Fruit fly (Drosophila melanogaster) whole organism, embryonic: ENCODE measurements around the gene CG3505.

Experiments
- ATbp ChIP-seq: fragments of 200-800 bp; sonication (Bioruptor generic); optimal IDR thresholded peaks from 2 replicates; lab custom pipeline; 2017; ENCODE audit warnings: missing biosample characterization, mild to moderate bottlenecking, missing genetic modification characterization, missing genetic modification reagents
- Bteb2 ChIP-seq: fragments of 200-800 bp; sonication (Bioruptor generic); optimal IDR thresholded peaks from 2 replicates; lab custom pipeline; 2016; ENCODE audit warnings: missing biosample characterization, missing genetic modification characterization
- CG12155 ChIP-seq: fragments of 200-800 bp; sonication (Bioruptor generic); optimal IDR thresholded peaks from 3 replicates; lab custom pipeline; 2016; ENCODE audit warnings: missing biosample characterization, missing genetic modification characterization
- CG15601 ChIP-seq: fragments of 200-800 bp; sonication (Bioruptor generic); optimal IDR thresholded peaks from 3 replicates; lab custom pipeline; 2019; ENCODE audit warnings: missing biosample characterization, mild to moderate bottlenecking, missing genetic modification characterization, moderate library complexity
- CG1603 ChIP-seq: fragments of 200-800 bp; sonication (Bioruptor generic); optimal IDR thresholded peaks from 2 replicates; lab custom pipeline; 2019; ENCODE audit warnings: missing biosample characterization, mild to moderate bottlenecking, missing genetic modification characterization, moderate library complexity
- CG17328 ChIP-seq: fragments of 200-800 bp; sonication (Bioruptor generic); IDR thresholded peaks from 2 replicates; pipeline ENCODE4 v1.3.6; 2022; ENCODE audit warnings: missing biosample characterization, missing genetic modification characterization
- CG1792 ChIP-seq: fragments of 200-800 bp; sonication (Bioruptor generic); optimal IDR thresholded peaks from 2 replicates; lab custom pipeline; 2016; ENCODE audit warnings: missing biosample characterization, missing genetic modification characterization
- CG31224 ChIP-seq: fragments of 200-800 bp; sonication (Bioruptor generic); IDR thresholded peaks from 2 replicates; pipeline ENCODE4 v1.3.6; 2022; ENCODE audit warnings: missing biosample characterization, missing genetic modification characterization
- CG3163 ChIP-seq: fragments of 200-800 bp; sonication (Bioruptor generic); optimal IDR thresholded peaks from 3 replicates; lab custom pipeline; 2016; ENCODE audit warnings: missing biosample characterization, missing genetic modification characterization
- CG34422 ChIP-seq: fragments of 200-800 bp; sonication (Bioruptor generic); IDR thresholded peaks from 3 replicates; pipeline ENCODE4 v1.3.6; 2022; ENCODE audit warnings: missing biosample characterization, missing genetic modification characterization
- CG4360 ChIP-seq: fragments of 200-800 bp; sonication (Bioruptor generic); IDR thresholded peaks from 2 replicates; pipeline ENCODE4 v1.3.6; 2022; ENCODE audit warnings: missing biosample characterization, missing genetic modification characterization
- CG4424 ChIP-seq: fragments of 200-800 bp; sonication (Bioruptor generic); optimal IDR thresholded peaks from 3 replicates; lab custom pipeline; 2016; ENCODE audit warnings: missing biosample characterization, missing genetic modification characterization
- CG6654 ChIP-seq: fragments of 200-800 bp; sonication (Bioruptor generic); optimal IDR thresholded peaks from 2 replicates; lab custom pipeline; 2017; ENCODE audit warnings: missing biosample characterization, mild to moderate bottlenecking, missing genetic modification characterization
- CG7786 ChIP-seq: fragments of 200-800 bp; sonication (Bioruptor generic); optimal IDR thresholded peaks from 2 replicates; lab custom pipeline; 2016; ENCODE audit warnings: missing biosample characterization, missing genetic modification characterization
- CG8290 ChIP-seq, 3 experiments: fragments of 200-800 bp; sonication (Bioruptor generic); optimal IDR thresholded peaks; 2 replicates each; lab custom pipeline; 2016 to 2019; ENCODE audit warnings: missing biosample characterization in 3 of 3, missing genetic modification characterization in 3 of 3, mild to moderate bottlenecking in 2 of 3, moderate library complexity in 1 of 3
- Dbx ChIP-seq: fragments of 200-800 bp; sonication (Bioruptor generic); IDR thresholded peaks from 3 replicates; pipeline ENCODE4 v1.3.6; 2022; ENCODE audit warnings: missing biosample characterization, missing genetic modification characterization
- Dek ChIP-seq: fragments of 200-800 bp; sonication (Bioruptor generic); optimal IDR thresholded peaks from 3 replicates; lab custom pipeline; 2019; ENCODE audit warnings: missing biosample characterization, mild to moderate bottlenecking, missing genetic modification characterization, moderate library complexity
- Jarid2 ChIP-seq: fragments of 200-800 bp; sonication (Bioruptor generic); optimal IDR thresholded peaks from 3 replicates; lab custom pipeline; 2017; ENCODE audit warnings: mild to moderate bottlenecking, missing biosample characterization, missing genetic modification reagents, missing genetic modification characterization
- Sry-δ ChIP-seq: fragments of 200-800 bp; sonication (Bioruptor generic); optimal IDR thresholded peaks from 2 replicates; lab custom pipeline; 2016; ENCODE audit warnings: missing biosample characterization, missing genetic modification characterization
- al ChIP-seq: fragments of 200-800 bp; sonication (Bioruptor generic); IDR thresholded peaks from 2 replicates; pipeline ENCODE4 v1.3.6; 2022; ENCODE audit warnings: missing biosample characterization, missing genetic modification characterization
- ase ChIP-seq: fragments of 200-800 bp; sonication (Bioruptor generic); IDR thresholded peaks from 3 replicates; pipeline ENCODE4 v1.3.6; 2022; ENCODE audit warnings: missing biosample characterization, missing genetic modification characterization
- chinmo ChIP-seq: fragments of 200-800 bp; sonication (Bioruptor generic); IDR thresholded peaks from 4 replicates; pipeline ENCODE4 v1.3.6; 2022; ENCODE audit warnings: missing biosample characterization, missing genetic modification characterization; ENCODE audit not compliant: partially characterized antibody
- ci ChIP-seq: fragments of 200-800 bp; sonication (Bioruptor generic); IDR thresholded peaks from 3 replicates; pipeline ENCODE4 v1.3.6; 2022; ENCODE audit warnings: missing biosample characterization, missing genetic modification characterization
- crol ChIP-seq: fragments of 200-800 bp; sonication (Bioruptor generic); IDR thresholded peaks from 2 replicates; pipeline ENCODE4 v1.3.6; 2022; ENCODE audit warnings: missing biosample characterization, missing genetic modification characterization
- dpn ChIP-seq, 2 experiments: fragments of 200-800 bp; sonication (Bioruptor generic); optimal IDR thresholded peaks; 3 replicates each; lab custom pipeline; 2016; ENCODE audit warnings: missing biosample characterization in 2 of 2, missing genetic modification characterization in 2 of 2
- ems ChIP-seq: fragments of 200-800 bp; sonication (Bioruptor generic); optimal IDR thresholded peaks from 3 replicates; lab custom pipeline; 2016; ENCODE audit warnings: missing biosample characterization, missing genetic modification characterization
- eyg ChIP-seq: fragments of 200-800 bp; sonication (Bioruptor generic); optimal IDR thresholded peaks from 3 replicates; lab custom pipeline; 2016; ENCODE audit warnings: missing biosample characterization, missing genetic modification characterization
- fd102C ChIP-seq: fragments of 200-800 bp; sonication (Bioruptor generic); optimal IDR thresholded peaks from 2 replicates; lab custom pipeline; 2018; ENCODE audit warnings: missing biosample characterization, mild to moderate bottlenecking, missing genetic modification characterization, moderate library complexity
- hb ChIP-seq: fragments of 200-800 bp; sonication (Bioruptor generic); IDR thresholded peaks from 3 replicates; pipeline ENCODE4 v1.3.6; 2022; ENCODE audit warnings: missing biosample characterization, missing genetic modification characterization; ENCODE audit not compliant: partially characterized antibody
- mld ChIP-seq: fragments of 200-800 bp; sonication (Bioruptor generic); IDR thresholded peaks from 3 replicates; pipeline ENCODE4 v1.3.6; 2022; ENCODE audit warnings: missing biosample characterization, missing genetic modification characterization; ENCODE audit not compliant: partially characterized antibody
- nom ChIP-seq: fragments of 200-800 bp; sonication (Bioruptor generic); optimal IDR thresholded peaks from 2 replicates; lab custom pipeline; 2017; ENCODE audit warnings: missing biosample characterization, missing genetic modification characterization, mild to moderate bottlenecking, moderate library complexity, missing genetic modification reagents
- org-1 ChIP-seq: fragments of 200-800 bp; sonication (Bioruptor generic); optimal IDR thresholded peaks from 2 replicates; lab custom pipeline; 2017; ENCODE audit warnings: missing biosample characterization, missing genetic modification characterization
- pzg ChIP-seq: fragments of 200-800 bp; sonication (Bioruptor generic); optimal IDR thresholded peaks from 3 replicates; lab custom pipeline; 2018; ENCODE audit warnings: missing biosample characterization, mild to moderate bottlenecking, missing genetic modification characterization, moderate library complexity
- sd ChIP-seq: fragments of 200-800 bp; sonication (Bioruptor generic); optimal IDR thresholded peaks from 3 replicates; lab custom pipeline; 2018; ENCODE audit warnings: missing biosample characterization, mild to moderate bottlenecking, missing genetic modification characterization, moderate library complexity
- sens-2 ChIP-seq: fragments of 200-800 bp; sonication (Bioruptor generic); IDR thresholded peaks from 2 replicates; pipeline ENCODE4 v1.3.6; 2022; ENCODE audit warnings: missing biosample characterization, missing genetic modification characterization
- sob ChIP-seq: fragments of 200-800 bp; sonication (Bioruptor generic); IDR thresholded peaks from 2 replicates; pipeline ENCODE4 v1.3.6; 2022; ENCODE audit warnings: missing biosample characterization, missing genetic modification characterization
- stc ChIP-seq: fragments of 200-800 bp; sonication (Bioruptor generic); IDR thresholded peaks from 2 replicates; pipeline ENCODE4 v1.3.6; 2022; ENCODE audit warnings: missing biosample characterization, missing genetic modification characterization
- tap ChIP-seq: fragments of 200-800 bp; optimal IDR thresholded peaks from 3 replicates; lab custom pipeline; 2019; ENCODE audit warnings: missing biosample characterization, mild to moderate bottlenecking, missing genetic modification characterization, moderate library complexity
- wdn ChIP-seq: fragments of 200-800 bp; sonication (Bioruptor generic); IDR thresholded peaks from 2 replicates; pipeline ENCODE4 v1.3.6; 2022; ENCODE audit warnings: missing biosample characterization, missing genetic modification characterization

The CG3505 gene

DNA sequence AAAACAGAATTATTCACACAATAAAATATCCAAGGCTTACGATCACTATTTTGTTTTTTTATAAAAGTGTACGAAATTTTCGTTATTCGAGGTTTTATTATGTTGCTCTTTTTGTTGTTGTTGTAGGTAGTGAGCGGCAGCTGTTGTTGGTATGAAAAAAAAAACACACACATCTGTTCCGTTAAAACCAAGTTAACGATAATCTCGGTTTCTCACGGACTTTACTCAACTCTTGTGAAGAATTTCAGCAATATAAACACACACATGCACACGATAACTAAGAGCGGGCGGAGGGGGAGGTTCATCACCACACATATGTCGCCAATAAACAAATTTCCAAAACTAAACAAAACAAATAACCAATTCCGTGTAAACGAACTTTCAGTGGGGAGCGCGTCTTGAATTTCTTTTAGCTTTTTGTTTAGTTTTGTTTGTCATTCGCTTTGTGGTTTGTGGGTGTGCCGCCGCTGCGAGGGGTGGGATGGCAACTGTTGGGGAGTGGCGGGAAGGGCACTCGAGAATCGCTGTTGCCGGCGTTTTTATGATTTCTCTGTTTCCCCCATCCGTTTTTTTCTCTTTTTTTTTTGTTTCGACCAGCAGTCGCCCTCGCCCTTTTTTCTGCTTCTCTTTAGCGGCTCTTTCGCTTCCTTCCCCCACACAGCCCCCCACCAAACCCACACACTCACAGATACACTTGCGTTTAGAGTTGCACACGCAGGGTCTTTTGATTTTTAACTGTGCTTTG, 2.8 kb upstream of the CG3505 start (continued):
- no peak for TF ChIP-seq CG6654 (GFP tag; lab: Kevin White, UChicago)
- TF ChIP-seq eyg, result peak; percentile 11
- TF ChIP-seq pzg (GFP tag; lab: Kevin White, UChicago), result no peak
- peak; percentile 11 for TF ChIP-seq Dek
- no peak for TF ChIP-seq tap (tag; lab: Kevin White, UChicago)
- TF ChIP-seq CG31224 (GFP tag; lab: Robert Waterston, UW), result peak; percentile 38; the same call in 1 of the 2 replicates
- TF ChIP-seq CG12155 (GFP tag; lab: Kevin White, UChicago), result no peak
- no peak; the same call in 3 of the 4 replicates for TF ChIP-seq chinmo (GFP tag; lab: Robert Waterston, UW)
- no peak for TF ChIP-seq CG1792
- no peak for TF ChIP-seq CG15601 (tag; lab: Kevin White, UChicago)
- 0 out of 3 replicates have a peak, but pooled peaks have one; percentile 9 for TF ChIP-seq mld (GFP tag; lab: Robert Waterston, UW)
- TF ChIP-seq stc (GFP tag; lab: Robert Waterston, UW), result no peak
- TF ChIP-seq CG34422, result peak; percentile 71
- peak; percentile 14; the same call in 1 of the 2 replicates for TF ChIP-seq sob (GFP tag; lab: Robert Waterston, UW)
- no peak for TF ChIP-seq dpn (GFP tag; optimal IDR thresholded peaks at IDR 0.05; lab: Kevin White, UChicago)
- TF ChIP-seq Sry-δ, result no peak
- TF ChIP-seq crol (GFP tag; lab: Robert Waterston, UW), result peak; percentile 96
- TF ChIP-seq CG4360 (GFP tag; lab: Robert Waterston, UW), result peak; percentile 63
- TF ChIP-seq Jarid2 (GFP tag; lab: Kevin White, UChicago), result no peak
- TF ChIP-seq wdn (GFP tag; lab: Robert Waterston, UW), result no peak
- peak; percentile 22 for TF ChIP-seq nom
- no peak for TF ChIP-seq ase (GFP tag; lab: Robert Waterston, UW)
- no peak for TF ChIP-seq sens-2 (GFP tag; lab: Robert Waterston, UW)
- no peak for TF ChIP-seq CG8290 (GFP tag; optimal IDR thresholded peaks at IDR 0.05; lab: Kevin White, UChicago)
- TF ChIP-seq CG8290 (tag; optimal IDR thresholded peaks at IDR 0.05; lab: Kevin White, UChicago), result peak in 1 of 2 experiments; percentile 12
- TF ChIP-seq ci (GFP tag; lab: Robert Waterston, UW), result peak; percentile 46; the same call in 1 of the 3 replicates
- peak; percentile 7 for TF ChIP-seq sd (tag; lab: Kevin White, UChicago)
- TF ChIP-seq CG7786 (GFP tag; lab: Kevin White, UChicago), result peak; percentile 26
- 0 out of 2 replicates have a peak, but pooled peaks have one; percentile 28 for TF ChIP-seq CG17328 (GFP tag; lab: Robert Waterston, UW)
- TF ChIP-seq CG3163 (GFP tag; lab: Kevin White, UChicago), result peak; percentile 70
- TF ChIP-seq ems, result no peak
- TF ChIP-seq Dbx (GFP tag; lab: Robert Waterston, UW), result peak; percentile 57; the same call in 2 of the 3 replicates
- peak; percentile 44 for TF ChIP-seq ATbp (GFP tag; lab: Kevin White, UChicago)
- TF ChIP-seq hb (GFP tag; lab: Robert Waterston, UW), result no peak
- peak; percentile 7; the same call in 1 of the 2 replicates for TF ChIP-seq al
- no peak for TF ChIP-seq CG4424
- TF ChIP-seq fd102C (GFP tag; lab: Kevin White, UChicago), result no peak
- TF ChIP-seq CG1603, result peak; percentile 35
- no peak for TF ChIP-seq Bteb2 (GFP tag; lab: Kevin White, UChicago)
- TF ChIP-seq org-1 (GFP tag; lab: Kevin White, UChicago), result no peak
